Worm (Caenorhabditis elegans) whole organism, late embryonic: ENCODE data around the gene W08F4.13.
"Not testable (repeated sequence)": the region's sequence is repeated elsewhere in the genome, so short reads cannot be mapped to it uniquely, and the experiment has no call there.

Source experiments
- C38D4.7 ChIP-seq: fragments of 200-800 bp; sonication (Bioruptor generic); optimal IDR thresholded peaks from 2 replicates; lab custom pipeline; 2018; ENCODE audit warnings: mild to moderate bottlenecking, missing genetic modification characterization, moderate library complexity, missing compliant biosample characterization
- F13H6.1 ChIP-seq: sonication (generic microtip); optimal IDR thresholded peaks from 2 replicates; lab custom pipeline; 2016; ENCODE audit warnings: missing genetic modification characterization, missing compliant biosample characterization
- T23F11.4 ChIP-seq: fragments of 200-800 bp; sonication (Bioruptor generic); optimal IDR thresholded peaks from 2 replicates; lab custom pipeline; 2018; ENCODE audit warnings: mild to moderate bottlenecking, missing genetic modification characterization, missing compliant biosample characterization
- ahr-1 ChIP-seq: sonication (generic microtip); optimal IDR thresholded peaks from 2 replicates; lab custom pipeline; 2016; ENCODE audit warnings: missing genetic modification characterization, missing compliant biosample characterization
- ceh-14 ChIP-seq: sonication (generic microtip); optimal IDR thresholded peaks from 2 replicates; lab custom pipeline; 2016; ENCODE audit warnings: missing genotype, missing genetic modification characterization, missing compliant biosample characterization
- ceh-19 ChIP-seq: fragments of 200-800 bp; sonication (Bioruptor generic); optimal IDR thresholded peaks from 2 replicates; lab custom pipeline; 2018; ENCODE audit warnings: mild to moderate bottlenecking, missing genetic modification characterization, missing compliant biosample characterization
- ceh-24 ChIP-seq: sonication (generic microtip); optimal IDR thresholded peaks from 2 replicates; lab custom pipeline; 2016; ENCODE audit warnings: mild to moderate bottlenecking, missing genetic modification characterization, missing compliant biosample characterization
- ceh-30 ChIP-seq: fragments of 150-350 bp; optimal IDR thresholded peaks from 2 replicates; lab custom pipeline; 2014; ENCODE audit warnings: missing biosample characterization, missing genetic modification characterization
- ceh-31 ChIP-seq: sonication (generic microtip); optimal IDR thresholded peaks from 2 replicates; lab custom pipeline; 2016; ENCODE audit warnings: missing genetic modification characterization, missing compliant biosample characterization
- ceh-45 ChIP-seq: fragments of 200-800 bp; sonication (Bioruptor generic); IDR thresholded peaks from 2 replicates; pipeline ENCODE4 v1.3.6; 2022; ENCODE audit warnings: missing genetic modification reagents, missing genetic modification characterization, missing compliant biosample characterization
- ceh-48 ChIP-seq: sonication (generic microtip); optimal IDR thresholded peaks from 2 replicates; lab custom pipeline; 2016; ENCODE audit warnings: missing genetic modification characterization, inconsistent platforms, missing compliant biosample characterization
- ceh-9 ChIP-seq: sonication (generic microtip); optimal IDR thresholded peaks from 2 replicates; lab custom pipeline; 2016; ENCODE audit warnings: mild to moderate bottlenecking, missing genetic modification characterization, inconsistent platforms, missing compliant biosample characterization
- che-1 ChIP-seq: sonication (generic microtip); optimal IDR thresholded peaks from 2 replicates; lab custom pipeline; 2016; ENCODE audit warnings: mild to moderate bottlenecking, missing genetic modification characterization, missing compliant biosample characterization
- dve-1 ChIP-seq: sonication (generic microtip); optimal IDR thresholded peaks from 2 replicates; lab custom pipeline; 2017; ENCODE audit warnings: antibody characterized with exemption, mild to moderate bottlenecking, missing genetic modification characterization, missing compliant biosample characterization
- elt-4 ChIP-seq: sonication (generic microtip); optimal IDR thresholded peaks from 2 replicates; lab custom pipeline; 2016; ENCODE audit warnings: missing genetic modification characterization, missing compliant biosample characterization
- ets-4 ChIP-seq: sonication (generic microtip); optimal IDR thresholded peaks from 2 replicates; lab custom pipeline; 2016; ENCODE audit warnings: missing genetic modification characterization, missing compliant biosample characterization
- eyg-1 ChIP-seq: sonication (generic microtip); optimal IDR thresholded peaks from 2 replicates; lab custom pipeline; 2016; ENCODE audit warnings: missing genotype, missing genetic modification characterization, missing compliant biosample characterization
- fkh-10 ChIP-seq: fragments of 150-350 bp; optimal IDR thresholded peaks from 2 replicates; lab custom pipeline; 2014; ENCODE audit warnings: missing biosample characterization, missing genetic modification reagents, missing genetic modification characterization
- fkh-6 ChIP-seq: sonication (generic microtip); optimal IDR thresholded peaks from 2 replicates; lab custom pipeline; 2016; ENCODE audit warnings: missing genetic modification characterization, missing compliant biosample characterization
- gmeb-2 ChIP-seq: sonication (generic microtip); optimal IDR thresholded peaks from 2 replicates; lab custom pipeline; 2016; ENCODE audit warnings: missing genetic modification characterization, inconsistent platforms, missing compliant biosample characterization
- hlh-15 ChIP-seq: sonication (generic microtip); optimal IDR thresholded peaks from 2 replicates; lab custom pipeline; 2016; ENCODE audit warnings: missing genetic modification characterization, missing compliant biosample characterization
- hlh-30 ChIP-seq: sonication (generic microtip); optimal IDR thresholded peaks from 2 replicates; lab custom pipeline; 2017; ENCODE audit warnings: antibody characterized with exemption, missing genetic modification characterization, missing compliant biosample characterization; ENCODE audit not compliant: insufficient read depth
- lim-6 ChIP-seq: sonication (generic microtip); optimal IDR thresholded peaks from 2 replicates; lab custom pipeline; 2016; ENCODE audit warnings: missing genetic modification characterization, missing compliant biosample characterization
- madf-2 ChIP-seq: sonication (generic microtip); optimal IDR thresholded peaks from 2 replicates; lab custom pipeline; 2017; ENCODE audit warnings: missing genetic modification characterization, missing compliant biosample characterization
- nhr-11 ChIP-seq: fragments of 150-350 bp; optimal IDR thresholded peaks from 2 replicates; lab custom pipeline; 2014; ENCODE audit warnings: missing biosample characterization, missing genetic modification characterization
- nhr-232 ChIP-seq: sonication (generic microtip); optimal IDR thresholded peaks from 2 replicates; lab custom pipeline; 2016; ENCODE audit warnings: missing genetic modification characterization, missing compliant biosample characterization
- odd-2 ChIP-seq: sonication (generic microtip); optimal IDR thresholded peaks from 2 replicates; lab custom pipeline; 2017; ENCODE audit warnings: antibody characterized with exemption, mild to moderate bottlenecking, missing genetic modification characterization, missing compliant biosample characterization
- pag-3 ChIP-seq: sonication (generic microtip); optimal IDR thresholded peaks from 2 replicates; lab custom pipeline; 2016; ENCODE audit warnings: missing compliant biosample characterization, missing genetic modification characterization, borderline replicate concordance
- pros-1 ChIP-seq: fragments of 150-350 bp; optimal IDR thresholded peaks from 2 replicates; lab custom pipeline; 2014; ENCODE audit warnings: missing biosample characterization, missing genetic modification reagents, missing genetic modification characterization
- sox-2 ChIP-seq: fragments of 200-800 bp; sonication (Bioruptor generic); IDR thresholded peaks from 2 replicates; pipeline ENCODE4 v1.3.6; 2022; ENCODE audit warnings: missing genetic modification reagents, missing genetic modification characterization, missing compliant biosample characterization
- syd-9 ChIP-seq: sonication (generic microtip); optimal IDR thresholded peaks from 2 replicates; lab custom pipeline; 2016; ENCODE audit warnings: mild to moderate bottlenecking, missing genetic modification characterization, moderate library complexity, missing compliant biosample characterization
- tbx-2 ChIP-seq: sonication (generic microtip); optimal IDR thresholded peaks from 2 replicates; lab custom pipeline; 2016; ENCODE audit warnings: missing genetic modification characterization, missing compliant biosample characterization
- ttx-3 ChIP-seq: sonication (generic microtip); optimal IDR thresholded peaks from 2 replicates; lab custom pipeline; 2016; ENCODE audit warnings: missing genetic modification reagents, missing genetic modification characterization, missing compliant biosample characterization
- unc-86 ChIP-seq: sonication (generic microtip); optimal IDR thresholded peaks from 2 replicates; lab custom pipeline; 2016; ENCODE audit warnings: missing genetic modification characterization, missing compliant biosample characterization

W08F4.13 gene

DNA sequence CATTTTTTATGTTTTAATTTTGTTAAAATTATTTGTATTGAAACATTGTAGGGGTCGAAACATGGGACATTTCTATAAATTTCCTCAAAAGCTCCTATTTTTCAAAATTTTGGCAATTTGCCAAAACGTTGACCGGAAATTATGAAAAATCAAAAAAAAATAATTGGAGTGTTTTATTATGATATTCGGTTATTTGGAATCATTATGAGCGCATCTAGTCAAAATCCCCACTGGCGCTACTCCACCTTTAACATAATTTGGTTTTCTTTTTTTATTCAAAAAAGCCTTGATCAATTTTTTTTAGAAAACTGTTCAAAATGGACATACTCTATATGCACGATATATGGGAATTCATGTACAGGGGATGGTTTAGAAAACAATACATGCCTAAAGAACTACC, 20.7 kb downstream of the W08F4.13 start, which contains the start of gene W04H10.2:
Gene W04H10.2, plus strand, starts transcription at position 301 of the 400 bp plus-strand sequence.
- no peak for TF ChIP-seq ceh-31 (tag; lab: Kevin White, UChicago)
- TF ChIP-seq hlh-30 (tag; lab: Kevin White, UChicago) = no peak
- TF ChIP-seq dve-1 (tag; lab: Kevin White, UChicago) = no peak
- no peak for TF ChIP-seq pros-1 (tag; lab: Kevin White, UChicago)
- no peak for TF ChIP-seq madf-2
- no peak for TF ChIP-seq gmeb-2 (tag; lab: Kevin White, UChicago)
- TF ChIP-seq nhr-11 (tag; lab: Kevin White, UChicago) = no peak
- no peak for TF ChIP-seq fkh-10 (GFP tag; lab: Kevin White, UChicago)
- TF ChIP-seq, all 69 proteins: peak for 0

- TF ChIP-seq hlh-15 (tag; lab: Kevin White, UChicago) (no peak), eyg-1 (tag; lab: Kevin White, UChicago) (no peak), T23F11.4 (GFP tag; lab: Kevin White, UChicago) (no peak), nhr-232 (tag; lab: Kevin White, UChicago) (no peak), ahr-1 (tag; lab: Kevin White, UChicago) (no peak), nhr-11 (tag; lab: Kevin White, UChicago) (no peak), sox-2 (GFP tag; lab: Robert Waterston, UW) (no peak), gmeb-2 (tag; lab: Kevin White, UChicago) (no peak), fkh-10 (GFP tag; lab: Kevin White, UChicago) (no peak), ceh-45 (GFP tag; lab: Robert Waterston, UW) (no peak), lim-6 (tag; lab: Kevin White, UChicago) (no peak), unc-86 (tag; lab: Kevin White, UChicago) (no peak), ceh-30 (tag; lab: Kevin White, UChicago) (no peak), che-1 (tag; lab: Kevin White, UChicago) (no peak), ceh-24 (no peak), ceh-19 (GFP tag; lab: Kevin White, UChicago) (no peak), ceh-14 (no peak), ets-4 (tag; lab: Kevin White, UChicago) (no peak), odd-2 (tag; lab: Kevin White, UChicago) (no peak), elt-4 (no peak)
Observed at ce11 chrII:606033-606432, 21.4 kb downstream of the W08F4.13 start, which contains the start of gene W04H10.5. Gene W04H10.5, plus strand, starts transcription at chrII:606333.

DNA sequence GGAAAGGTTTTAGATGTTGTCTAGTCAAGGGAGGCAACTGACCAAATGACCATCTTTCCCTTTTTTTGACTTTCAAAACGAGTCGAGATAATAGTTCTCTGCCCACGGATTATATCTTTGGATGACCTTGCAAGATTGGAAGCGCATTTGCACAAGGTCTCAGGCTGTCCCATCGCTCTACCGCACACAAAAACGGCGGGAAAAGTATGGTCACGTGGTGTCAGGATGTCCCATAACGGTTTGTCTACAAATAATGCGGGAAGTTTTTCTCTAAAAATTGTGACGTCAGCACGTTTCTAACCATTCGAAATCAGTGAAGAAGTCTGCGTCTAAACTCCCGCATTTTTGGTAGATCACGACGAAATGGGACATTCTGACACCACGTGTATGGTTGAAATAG, 23.7 kb downstream of the W08F4.13 start, which contains the start of gene W04H10.6:
Gene W04H10.6, minus strand, starts transcription at position 101 of the 400 bp plus-strand sequence.
- TF ChIP-seq ceh-9 (tag; lab: Kevin White, UChicago) = no peak
- TF ChIP-seq hlh-30 (tag; lab: Kevin White, UChicago) = peak; percentile 18

DNA sequence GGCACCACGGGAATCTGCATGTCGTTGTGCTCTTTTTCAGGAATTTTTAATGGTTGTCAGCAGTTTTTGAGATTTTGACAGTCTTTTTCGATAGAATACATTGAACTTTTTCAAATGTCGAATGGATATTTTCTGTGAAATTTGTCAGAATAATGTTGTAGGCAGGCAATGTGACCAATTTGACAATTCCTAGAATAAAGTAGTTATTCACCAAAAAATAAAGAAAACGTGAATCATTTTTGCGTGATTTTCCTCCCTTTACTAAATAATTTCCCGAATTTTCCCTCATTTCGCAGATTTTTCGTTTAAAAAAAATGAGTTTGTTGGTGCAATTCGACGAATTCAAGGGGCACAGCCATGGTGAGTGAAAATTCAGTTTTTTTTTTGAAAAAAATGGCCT, 24.2 kb downstream of the W08F4.13 start, which contains the start of gene W04H10.1:
Gene W04H10.1, plus strand, starts transcription at position 301 of the 400 bp plus-strand sequence.
- TF ChIP-seq gmeb-2 (tag; lab: Kevin White, UChicago) = no peak
- TF ChIP-seq pag-3 (tag; lab: Kevin White, UChicago) = no peak
- TF ChIP-seq odd-2 (tag; lab: Kevin White, UChicago) = no peak
- TF ChIP-seq syd-9 = no peak
- no peak for TF ChIP-seq hlh-15 (tag; lab: Kevin White, UChicago)
- TF ChIP-seq, all 69 proteins: peak for 0

DNA sequence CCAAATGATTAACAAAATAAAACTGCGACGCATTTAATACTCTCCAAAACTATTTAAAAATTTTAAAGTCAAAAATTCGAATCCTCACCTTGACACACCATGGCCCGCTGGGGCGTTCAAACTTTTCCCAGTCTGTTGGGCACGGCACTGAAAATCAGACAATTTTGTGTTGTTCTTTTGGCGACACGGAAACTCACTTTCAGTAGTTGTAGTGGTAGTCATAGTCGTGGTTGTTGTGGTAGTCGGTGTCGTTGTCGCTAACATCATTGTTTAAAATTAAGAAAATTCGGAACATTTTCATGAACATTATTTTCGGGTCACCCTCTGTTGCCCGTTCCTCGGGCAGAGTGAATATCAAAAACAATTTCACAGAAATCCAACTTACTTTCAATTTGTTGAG, 27.8 kb downstream of the W08F4.13 start, which contains the start of gene clec-118:
Gene clec-118, minus strand, starts transcription at position 101 of the 400 bp plus-strand sequence.
- not testable (repeated sequence) for TF ChIP-seq T23F11.4 (GFP tag; lab: Kevin White, UChicago); fkh-6 (tag; lab: Kevin White, UChicago); F13H6.1

- no peak for TF ChIP-seq ceh-19 (GFP tag; lab: Kevin White, UChicago)
- no peak for TF ChIP-seq madf-2
- TF ChIP-seq sox-2 (GFP tag; lab: Robert Waterston, UW) = no peak
- no peak for TF ChIP-seq ttx-3 (tag; lab: Kevin White, UChicago)
- TF ChIP-seq ceh-31 (tag; lab: Kevin White, UChicago) = no peak
- TF ChIP-seq odd-2 (tag; lab: Kevin White, UChicago) = no peak
- TF ChIP-seq ceh-48 (tag; lab: Kevin White, UChicago) = peak; percentile 48
- TF ChIP-seq C38D4.7 = no peak
- TF ChIP-seq tbx-2 (tag; lab: Kevin White, UChicago) = no peak
Observed at ce11 chrII:614701-615100, 30.1 kb downstream of the W08F4.13 start.
